Fruit fly (Drosophila melanogaster) whole organism, pupa: Measurements from ENCODE around the gene CG7728.

Source experiments
- CG10348 ChIP-seq: fragments of 200-800 bp; sonication (Bioruptor generic); IDR thresholded peaks from 2 replicates; pipeline ENCODE4 v1.3.6; 2022; ENCODE audit warnings: missing biosample characterization, missing genetic modification characterization
- CG12605 ChIP-seq: fragments of 200-800 bp; sonication (Bioruptor generic); IDR thresholded peaks from 2 replicates; pipeline ENCODE4 v1.3.6; 2022; ENCODE audit warnings: missing biosample characterization, missing genetic modification characterization
- CG32121 ChIP-seq: fragments of 200-800 bp; sonication (Bioruptor generic); IDR thresholded peaks from 2 replicates; pipeline ENCODE4 v1.3.6; 2022; ENCODE audit warnings: missing biosample characterization, missing genetic modification characterization
- CG34367 ChIP-seq: fragments of 200-800 bp; sonication (Bioruptor generic); optimal IDR thresholded peaks from 2 replicates; lab custom pipeline; 2018; ENCODE audit warnings: missing biosample characterization, mild to moderate bottlenecking, missing genetic modification characterization
- CG4496 ChIP-seq: fragments of 200-800 bp; sonication (Bioruptor generic); IDR thresholded peaks from 3 replicates; pipeline ENCODE4 v1.3.6; 2022; ENCODE audit warnings: missing biosample characterization, missing genetic modification characterization
- CG8301 ChIP-seq: fragments of 200-800 bp; sonication (Bioruptor generic); optimal IDR thresholded peaks from 2 replicates; lab custom pipeline; 2018; ENCODE audit warnings: missing biosample characterization, mild to moderate bottlenecking, missing genetic modification characterization
- EcR ChIP-seq: fragments of 200-800 bp; sonication (Bioruptor generic); optimal IDR thresholded peaks from 3 replicates; lab custom pipeline; 2019; ENCODE audit warnings: missing biosample characterization, missing genetic modification characterization, mild to moderate bottlenecking, moderate library complexity, missing genetic modification reagents
- Ets98B ChIP-seq: fragments of 200-800 bp; sonication (Bioruptor generic); IDR thresholded peaks from 2 replicates; pipeline ENCODE4 v1.3.6; 2022; ENCODE audit warnings: missing biosample characterization, missing genetic modification characterization
- Pif1A ChIP-seq: fragments of 200-800 bp; sonication (Bioruptor generic); optimal IDR thresholded peaks from 3 replicates; lab custom pipeline; 2016; ENCODE audit warnings: missing biosample characterization, missing genetic modification characterization
- Pif1B ChIP-seq: fragments of 200-800 bp; sonication (Bioruptor generic); optimal IDR thresholded peaks from 3 replicates; lab custom pipeline; 2016; ENCODE audit warnings: missing biosample characterization, missing genetic modification characterization
- Snoo ChIP-seq: fragments of 200-800 bp; sonication (Bioruptor generic); optimal IDR thresholded peaks from 3 replicates; lab custom pipeline; 2017; ENCODE audit warnings: missing biosample characterization, mild to moderate bottlenecking, missing genetic modification characterization, inconsistent platforms
- fd96Ca ChIP-seq: fragments of 200-800 bp; sonication (Bioruptor generic); IDR thresholded peaks from 3 replicates; pipeline ENCODE4 v1.3.6; 2022; ENCODE audit warnings: missing biosample characterization, missing genetic modification characterization
- gl ChIP-seq: fragments of 200-800 bp; sonication (Bioruptor generic); optimal IDR thresholded peaks from 2 replicates; lab custom pipeline; 2018; ENCODE audit warnings: missing biosample characterization, mild to moderate bottlenecking, missing genetic modification characterization

dm6 chr3L:17050661-17051452 lies 34.5 kb downstream of the CG7728 start:
- no peak for TF ChIP-seq CG8301 (tag; lab: Kevin White, UChicago)
- 0 out of 2 replicates have a peak, but pooled peaks have one; percentile 6 for TF ChIP-seq Ets98B
- TF ChIP-seq fd96Ca, result no peak
- no peak for TF ChIP-seq Snoo (tag; lab: Kevin White, UChicago)
- no peak for TF ChIP-seq CG4496 (GFP tag; lab: Robert Waterston, UW)
- no peak for TF ChIP-seq gl (tag; lab: Kevin White, UChicago)
- TF ChIP-seq CG32121 (GFP tag; lab: Robert Waterston, UW), result no peak
- no peak for TF ChIP-seq CG34367 (tag; lab: Kevin White, UChicago)
- no peak for TF ChIP-seq CG10348 (GFP tag; lab: Robert Waterston, UW)
- no peak for TF ChIP-seq EcR (GFP tag; lab: Kevin White, UChicago)
- TF ChIP-seq CG12605 (GFP tag; lab: Robert Waterston, UW), result no peak
- TF ChIP-seq Pif1B (GFP tag; lab: Kevin White, UChicago), result no peak
- TF ChIP-seq Pif1A, result no peak
